Fruit fly (Drosophila melanogaster): ENCODE measurements around the gene CG3638.

The CG3638 gene

dm6 chrX:1275018-1275820, 38.7 kb upstream of the CG3638 start, which contains the start of gene Atf3 (continued):
- TF ChIP-seq bcd (GFP tag; optimal IDR thresholded peaks at IDR 0.05) (peak; percentile 100), zfh2 (GFP tag; optimal IDR thresholded peaks at IDR 0.05) (peak; percentile 100), Doc2 (GFP tag; IDR thresholded peaks at IDR 0.05) (peak; percentile 97), crc (GFP tag; optimal IDR thresholded peaks at IDR 0.05) (peak; percentile 99), MTF-1 (GFP tag; optimal IDR thresholded peaks at IDR 0.05; ENCODE audit: borderline replicate concordance) (peak; percentile 94), CG18476 (GFP tag; optimal IDR thresholded peaks at IDR 0.05) (peak; percentile 98), CG33213 (GFP tag; optimal IDR thresholded peaks at IDR 0.05) (peak; percentile 99), CG7556 (GFP tag; optimal IDR thresholded peaks at IDR 0.05) (peak; percentile 100), fru (optimal IDR thresholded peaks at IDR 0.05) (no peak), CG8924 (tag; optimal IDR thresholded peaks at IDR 0.05) (peak; percentile 99), chinmo (GFP tag; IDR thresholded peaks at IDR 0.05; ENCODE audit: partially characterized antibody) (peak; percentile 98), cas (GFP tag; IDR thresholded peaks at IDR 0.05) (peak; percentile 97), lbe (GFP tag; optimal IDR thresholded peaks at IDR 0.05) (peak; percentile 92), CG9876 (GFP tag; optimal IDR thresholded peaks at IDR 0.05) (peak; percentile 99), Antp (GFP tag; optimal IDR thresholded peaks at IDR 0.05) (peak; percentile 99), Abd-B (GFP tag; optimal IDR thresholded peaks at IDR 0.05) (peak; percentile 99), CG10462 (GFP tag; optimal IDR thresholded peaks at IDR 0.05) (peak; percentile 97), kni (GFP tag; optimal IDR thresholded peaks at IDR 0.05) (peak; percentile 94), CG8388 (GFP tag; optimal IDR thresholded peaks at IDR 0.05) (peak; percentile 97), pita (GFP tag; optimal IDR thresholded peaks at IDR 0.05) (no peak), chm (GFP tag; IDR thresholded peaks at IDR 0.05) (peak; percentile 94), ranshi (GFP tag; IDR thresholded peaks at IDR 0.05) (peak; percentile 99), CG13894 (tag; optimal IDR thresholded peaks at IDR 0.05) (peak; percentile 99), Dp (GFP tag; optimal IDR thresholded peaks at IDR 0.05) (peak; percentile 35), Mad (GFP tag; optimal IDR thresholded peaks at IDR 0.05) (peak; percentile 99), HLH4C (GFP tag; IDR thresholded peaks at IDR 0.05; ENCODE audit: partially characterized antibody) (no peak), CG1792 (GFP tag; optimal IDR thresholded peaks at IDR 0.05) (peak; percentile 99), sna (GFP tag; IDR thresholded peaks at IDR 0.05; ENCODE audit: partially characterized antibody) (no peak), da (GFP tag; optimal IDR thresholded peaks at IDR 0.05) (peak; percentile 98), gcm (GFP tag; optimal IDR thresholded peaks at IDR 0.05) (peak; percentile 98), cato (GFP tag; optimal IDR thresholded peaks at IDR 0.05; ENCODE audit: borderline replicate concordance) (peak; percentile 98), Tbp (GFP tag; optimal IDR thresholded peaks at IDR 0.05) (no peak), CG12769 (tag; optimal IDR thresholded peaks at IDR 0.05) (peak; percentile 100), CG2712 (tag; optimal IDR thresholded peaks at IDR 0.05) (peak; percentile 99), tin (GFP tag; optimal IDR thresholded peaks at IDR 0.05) (peak; percentile 98), CrebB (tag; optimal IDR thresholded peaks at IDR 0.05) (peak; percentile 99), Hmx (GFP tag; optimal IDR thresholded peaks at IDR 0.05) (peak; percentile 97), Gug (GFP tag; IDR thresholded peaks at IDR 0.05) (peak; percentile 99), CG2120 (GFP tag; optimal IDR thresholded peaks at IDR 0.05) (peak; percentile 100), NfI (GFP tag; optimal IDR thresholded peaks at IDR 0.05) (peak; percentile 99), ase (GFP tag; IDR thresholded peaks at IDR 0.05) (peak; percentile 97), Ravus (GFP tag; IDR thresholded peaks at IDR 0.05) (peak; percentile 97), CG12391 (tag; optimal IDR thresholded peaks at IDR 0.05) (peak; percentile 99), gfzf (GFP tag; optimal IDR thresholded peaks at IDR 0.05) (peak; percentile 29), eve (GFP tag; optimal IDR thresholded peaks at IDR 0.05) (peak in 1 of 2 experiments; percentile 100), CG12155 (GFP tag; optimal IDR thresholded peaks at IDR 0.05) (peak; percentile 99), vvl (GFP tag; IDR thresholded peaks at IDR 0.05) (peak; percentile 98), CG9797 (GFP tag; optimal IDR thresholded peaks at IDR 0.05) (peak; percentile 60), nerfin-1 (tag; optimal IDR thresholded peaks at IDR 0.05) (peak; percentile 97)

Measured in whole organism, embryonic.